Fruit fly (Drosophila melanogaster) whole organism, embryonic: ENCODE data around the gene Arl8.
A peak's percentile ranks its signal among the peaks of the same experiment; 100 is the strongest.

Experiments
- ATbp ChIP-seq: fragments of 200-800 bp; sonication (Bioruptor generic); optimal IDR thresholded peaks from 2 replicates; lab custom pipeline; 2017; ENCODE audit warnings: missing biosample characterization, mild to moderate bottlenecking, missing genetic modification characterization, missing genetic modification reagents
- Asciz ChIP-seq: fragments of 200-800 bp; sonication (Bioruptor generic); optimal IDR thresholded peaks from 2 replicates; lab custom pipeline; 2017; ENCODE audit warnings: missing biosample characterization, mild to moderate bottlenecking, missing genetic modification characterization, missing genetic modification reagents
- B-H2 ChIP-seq: fragments of 200-800 bp; sonication (Bioruptor generic); optimal IDR thresholded peaks from 2 replicates; lab custom pipeline; 2018; ENCODE audit warnings: missing biosample characterization, mild to moderate bottlenecking, missing genetic modification characterization
- CG10959 ChIP-seq: fragments of 200-800 bp; sonication (Bioruptor generic); IDR thresholded peaks from 2 replicates; pipeline ENCODE4 v1.3.6; 2022; ENCODE audit warnings: missing biosample characterization, missing genetic modification characterization
- CG11085 ChIP-seq: fragments of 200-800 bp; sonication (Bioruptor generic); IDR thresholded peaks from 2 replicates; pipeline ENCODE4 v1.3.6; 2022; ENCODE audit warnings: missing biosample characterization, missing genetic modification characterization
- CG11696 ChIP-seq: fragments of 200-800 bp; sonication (Bioruptor generic); IDR thresholded peaks from 2 replicates; pipeline ENCODE4 v1.3.6; 2022; ENCODE audit warnings: missing biosample characterization, missing genetic modification characterization
- CG12155 ChIP-seq: fragments of 200-800 bp; sonication (Bioruptor generic); optimal IDR thresholded peaks from 3 replicates; lab custom pipeline; 2016; ENCODE audit warnings: missing biosample characterization, missing genetic modification characterization
- CG15011 ChIP-seq: fragments of 200-800 bp; sonication (Bioruptor generic); optimal IDR thresholded peaks from 3 replicates; lab custom pipeline; 2018; ENCODE audit warnings: missing biosample characterization, mild to moderate bottlenecking, missing genetic modification characterization
- CG1529 ChIP-seq: fragments of 200-800 bp; sonication (Bioruptor generic); optimal IDR thresholded peaks from 3 replicates; lab custom pipeline; 2018; ENCODE audit warnings: missing biosample characterization, missing genetic modification characterization
- CG1832 ChIP-seq: fragments of 200-800 bp; sonication (Bioruptor generic); optimal IDR thresholded peaks from 2 replicates; lab custom pipeline; 2017; ENCODE audit warnings: missing biosample characterization, mild to moderate bottlenecking, missing genetic modification characterization, inconsistent platforms
- CG18764 ChIP-seq: fragments of 200-800 bp; sonication (Bioruptor generic); optimal IDR thresholded peaks from 3 replicates; lab custom pipeline; 2016; ENCODE audit warnings: missing biosample characterization, missing genetic modification characterization
- CG2875 ChIP-seq: fragments of 200-800 bp; sonication (Bioruptor generic); optimal IDR thresholded peaks from 2 replicates; lab custom pipeline; 2017; ENCODE audit warnings: missing biosample characterization, mild to moderate bottlenecking, missing genetic modification characterization, missing genetic modification reagents
- CG31224 ChIP-seq: fragments of 200-800 bp; sonication (Bioruptor generic); IDR thresholded peaks from 2 replicates; pipeline ENCODE4 v1.3.6; 2022; ENCODE audit warnings: missing biosample characterization, missing genetic modification characterization
- CG32532 ChIP-seq: fragments of 200-800 bp; sonication (Bioruptor generic); IDR thresholded peaks from 2 replicates; pipeline ENCODE4 v1.3.6; 2022; ENCODE audit warnings: missing biosample characterization, missing genetic modification characterization
- CG3995 ChIP-seq: fragments of 200-800 bp; sonication (Bioruptor generic); optimal IDR thresholded peaks from 3 replicates; lab custom pipeline; 2016; ENCODE audit warnings: missing biosample characterization, missing genetic modification characterization
- CG5180 ChIP-seq: fragments of 200-800 bp; sonication (Bioruptor generic); optimal IDR thresholded peaks from 3 replicates; lab custom pipeline; 2017; ENCODE audit warnings: missing biosample characterization, missing genetic modification characterization, mild to moderate bottlenecking, moderate library complexity, missing genetic modification reagents
- CG6683 ChIP-seq: fragments of 200-800 bp; sonication (Bioruptor generic); optimal IDR thresholded peaks from 2 replicates; lab custom pipeline; 2017; ENCODE audit warnings: missing biosample characterization, mild to moderate bottlenecking, missing genetic modification characterization, missing genetic modification reagents
- CG7987 ChIP-seq: fragments of 200-800 bp; sonication (Bioruptor generic); optimal IDR thresholded peaks from 2 replicates; lab custom pipeline; 2018; ENCODE audit warnings: missing biosample characterization, mild to moderate bottlenecking, missing genetic modification characterization, moderate library complexity
- CG8359 ChIP-seq: fragments of 200-800 bp; sonication (Bioruptor generic); optimal IDR thresholded peaks from 2 replicates; lab custom pipeline; 2017; ENCODE audit warnings: missing biosample characterization, mild to moderate bottlenecking, missing genetic modification characterization, borderline replicate concordance
- CG9609 ChIP-seq: fragments of 200-800 bp; sonication (Bioruptor generic); optimal IDR thresholded peaks from 3 replicates; lab custom pipeline; 2016; ENCODE audit warnings: missing biosample characterization, missing genetic modification characterization
- ERR ChIP-seq: fragments of 200-800 bp; sonication (Bioruptor generic); optimal IDR thresholded peaks from 2 replicates; lab custom pipeline; 2016; ENCODE audit warnings: missing biosample characterization, missing genetic modification characterization
- HLH4C ChIP-seq: fragments of 200-800 bp; sonication (Bioruptor generic); IDR thresholded peaks from 3 replicates; pipeline ENCODE4 v1.3.6; 2022; ENCODE audit warnings: missing biosample characterization, missing genetic modification characterization; ENCODE audit not compliant: partially characterized antibody
- HLH54F ChIP-seq: fragments of 200-800 bp; sonication (Bioruptor generic); optimal IDR thresholded peaks from 3 replicates; lab custom pipeline; 2016; ENCODE audit warnings: missing biosample characterization, missing genetic modification characterization
- Lim3 ChIP-seq: fragments of 200-800 bp; sonication (Bioruptor generic); IDR thresholded peaks from 2 replicates; pipeline ENCODE4 v1.3.6; 2022; ENCODE audit warnings: missing biosample characterization, missing genetic modification characterization
- MBD-R2 ChIP-seq: fragments of 200-800 bp; sonication (Bioruptor generic); IDR thresholded peaks from 2 replicates; pipeline ENCODE4 v1.3.6; 2022; ENCODE audit warnings: missing biosample characterization, missing genetic modification characterization
- NC2α ChIP-seq: fragments of 200-800 bp; sonication (Bioruptor generic); optimal IDR thresholded peaks from 2 replicates; lab custom pipeline; 2016; ENCODE audit warnings: missing biosample characterization, missing genetic modification characterization
- PHDP ChIP-seq: fragments of 200-800 bp; sonication (Bioruptor generic); optimal IDR thresholded peaks from 3 replicates; lab custom pipeline; 2018; ENCODE audit warnings: missing biosample characterization, mild to moderate bottlenecking, missing genetic modification characterization, moderate library complexity
- Spps ChIP-seq: fragments of 200-800 bp; sonication (Bioruptor generic); optimal IDR thresholded peaks from 2 replicates; lab custom pipeline; 2018; ENCODE audit warnings: missing biosample characterization, mild to moderate bottlenecking, missing genetic modification characterization
- ab ChIP-seq: fragments of 200-800 bp; sonication (Bioruptor generic); optimal IDR thresholded peaks from 2 replicates; lab custom pipeline; 2016; ENCODE audit warnings: missing biosample characterization, missing genetic modification characterization
- ac ChIP-seq: fragments of 200-800 bp; sonication (Bioruptor generic); optimal IDR thresholded peaks from 3 replicates; lab custom pipeline; 2017; ENCODE audit warnings: missing biosample characterization, mild to moderate bottlenecking, missing genetic modification characterization
- aop ChIP-seq: fragments of 200-800 bp; sonication (Bioruptor generic); IDR thresholded peaks from 2 replicates; pipeline ENCODE4 v1.3.6; 2022; ENCODE audit warnings: missing biosample characterization, missing genetic modification characterization
- bigmax ChIP-seq: fragments of 200-800 bp; sonication (Bioruptor generic); optimal IDR thresholded peaks from 2 replicates; lab custom pipeline; 2018; ENCODE audit warnings: missing biosample characterization, mild to moderate bottlenecking, missing genetic modification characterization
- chm ChIP-seq: fragments of 200-800 bp; sonication (Bioruptor generic); IDR thresholded peaks from 2 replicates; pipeline ENCODE4 v1.3.6; 2022; ENCODE audit warnings: missing biosample characterization, missing genetic modification characterization
- dimm ChIP-seq: fragments of 200-800 bp; sonication (Bioruptor generic); IDR thresholded peaks from 2 replicates; pipeline ENCODE4 v1.3.6; 2022; ENCODE audit warnings: missing biosample characterization, missing genetic modification characterization
- disco-r ChIP-seq: fragments of 200-800 bp; sonication (Bioruptor generic); optimal IDR thresholded peaks from 2 replicates; lab custom pipeline; 2016; ENCODE audit warnings: missing biosample characterization, missing genetic modification characterization
- dpn ChIP-seq, 2 experiments: fragments of 200-800 bp; sonication (Bioruptor generic); optimal IDR thresholded peaks; 3 replicates each; lab custom pipeline; 2016; ENCODE audit warnings: missing biosample characterization in 2 of 2, missing genetic modification characterization in 2 of 2
- fd102C ChIP-seq: fragments of 200-800 bp; sonication (Bioruptor generic); optimal IDR thresholded peaks from 2 replicates; lab custom pipeline; 2018; ENCODE audit warnings: missing biosample characterization, mild to moderate bottlenecking, missing genetic modification characterization, moderate library complexity
- gem ChIP-seq: fragments of 200-800 bp; sonication (Bioruptor generic); optimal IDR thresholded peaks from 2 replicates; lab custom pipeline; 2019; ENCODE audit warnings: missing biosample characterization, mild to moderate bottlenecking, missing genetic modification characterization, moderate library complexity
- gfzf ChIP-seq: fragments of 200-800 bp; sonication (Bioruptor generic); optimal IDR thresholded peaks from 2 replicates; lab custom pipeline; 2016; ENCODE audit warnings: missing biosample characterization, mild to moderate bottlenecking, missing genetic modification characterization, moderate library complexity
- ind ChIP-seq: fragments of 200-800 bp; sonication (Bioruptor generic); optimal IDR thresholded peaks from 3 replicates; lab custom pipeline; 2016; ENCODE audit warnings: missing biosample characterization, missing genetic modification characterization
- inv ChIP-seq: fragments of 200-800 bp; sonication (Bioruptor generic); IDR thresholded peaks from 2 replicates; pipeline ENCODE4 v1.3.6; 2022; ENCODE audit warnings: missing biosample characterization, missing genetic modification characterization; ENCODE audit not compliant: partially characterized antibody
- nerfin-1 ChIP-seq: fragments of 200-800 bp; sonication (Bioruptor generic); optimal IDR thresholded peaks from 3 replicates; lab custom pipeline; 2019; ENCODE audit warnings: missing biosample characterization, mild to moderate bottlenecking, missing genetic modification characterization, moderate library complexity
- row ChIP-seq: fragments of 200-800 bp; sonication (Bioruptor generic); IDR thresholded peaks from 3 replicates; pipeline ENCODE4 v1.3.6; 2022; ENCODE audit warnings: missing biosample characterization, missing genetic modification characterization
- sens-2 ChIP-seq: fragments of 200-800 bp; sonication (Bioruptor generic); IDR thresholded peaks from 2 replicates; pipeline ENCODE4 v1.3.6; 2022; ENCODE audit warnings: missing biosample characterization, missing genetic modification characterization
- seq ChIP-seq: fragments of 200-800 bp; sonication (Bioruptor generic); IDR thresholded peaks from 2 replicates; pipeline ENCODE4 v1.3.6; 2022; ENCODE audit warnings: missing biosample characterization, missing genetic modification characterization
- sisA ChIP-seq: fragments of 200-800 bp; sonication (Bioruptor generic); IDR thresholded peaks from 2 replicates; pipeline ENCODE4 v1.3.6; 2022; ENCODE audit warnings: missing biosample characterization, missing genetic modification characterization
- tx ChIP-seq: fragments of 200-800 bp; sonication (Bioruptor generic); optimal IDR thresholded peaks from 2 replicates; lab custom pipeline; 2016; ENCODE audit warnings: missing biosample characterization, missing genetic modification characterization
- unc-4 ChIP-seq: fragments of 200-800 bp; sonication (Bioruptor generic); IDR thresholded peaks from 2 replicates; pipeline ENCODE4 v1.3.6; 2022; ENCODE audit warnings: missing biosample characterization, missing genetic modification characterization; ENCODE audit not compliant: partially characterized antibody
- yki ChIP-seq: fragments of >200 bp; optimal IDR thresholded peaks from 3 replicates; lab custom pipeline; 2018

Gene Arl8

DNA sequence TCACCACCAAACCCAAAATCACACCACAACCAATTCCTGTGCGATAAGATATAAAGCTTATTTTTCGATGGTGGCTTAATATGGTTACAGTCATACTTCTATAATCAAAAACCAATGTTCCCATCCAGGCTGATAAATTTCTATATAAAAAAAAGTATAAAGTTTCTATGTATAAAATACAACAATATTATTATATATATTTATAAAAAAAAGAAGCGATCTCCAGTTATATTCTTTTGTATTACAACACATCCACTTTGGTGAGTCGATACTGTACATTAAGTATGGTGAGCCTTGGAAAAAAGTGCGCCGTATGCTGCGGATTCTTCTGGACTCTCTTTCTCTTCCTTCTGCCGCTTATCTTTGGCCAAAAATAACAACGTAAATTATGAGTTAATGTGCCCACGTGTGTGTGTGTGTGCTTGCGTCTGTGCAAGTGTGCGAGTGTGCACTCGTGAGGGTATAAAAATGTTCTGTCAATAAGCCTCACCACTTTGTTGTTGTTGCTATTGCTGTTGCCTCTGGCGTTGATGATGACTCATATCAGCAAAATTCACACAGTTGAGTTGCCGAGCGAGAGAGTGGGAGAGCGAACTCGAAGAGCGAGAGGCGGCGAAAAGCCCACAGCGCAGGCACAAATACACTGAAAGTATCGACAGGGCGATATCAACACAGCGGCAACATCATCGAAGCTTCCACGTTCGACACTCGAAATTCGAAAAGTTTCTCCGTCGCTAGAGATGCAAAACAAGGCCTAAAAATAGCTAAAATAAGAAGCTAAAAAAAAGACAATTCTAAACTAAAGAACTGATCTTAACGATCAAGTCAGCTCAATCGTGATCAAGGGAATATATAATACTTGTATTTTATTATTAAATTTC is 6.7 kb upstream of the Arl8 start (continued):
- TF ChIP-seq ab (GFP tag; lab: Kevin White, UChicago), result no peak
- peak; percentile 25 for TF ChIP-seq CG5180 (GFP tag; lab: Kevin White, UChicago)
- peak; percentile 83 for TF ChIP-seq row
- TF ChIP-seq bigmax (GFP tag; lab: Kevin White, UChicago), result no peak
- TF ChIP-seq aop, result no peak
- TF ChIP-seq gem, result peak; percentile 87
- TF ChIP-seq CG1832 (GFP tag; lab: Kevin White, UChicago), result peak; percentile 42
- no peak for TF ChIP-seq Lim3 (GFP tag; lab: Robert Waterston, UW)
- TF ChIP-seq CG1529, result peak; percentile 7
- TF ChIP-seq disco-r, result peak; percentile 11
- no peak for TF ChIP-seq CG9609
- TF ChIP-seq ERR (GFP tag; lab: Kevin White, UChicago), result no peak
- TF ChIP-seq tx (GFP tag; lab: Kevin White, UChicago), result no peak
- peak; percentile 6; the same call in 1 of the 2 replicates for TF ChIP-seq seq
- 0 out of 2 replicates have a peak, but pooled peaks have one; percentile 44 for TF ChIP-seq sens-2 (GFP tag; lab: Robert Waterston, UW)
- no peak for TF ChIP-seq nerfin-1 (tag; lab: Kevin White, UChicago)
- peak; percentile 34 for TF ChIP-seq CG2875 (GFP tag; lab: Kevin White, UChicago)
- TF ChIP-seq CG31224 (GFP tag; lab: Robert Waterston, UW), result peak; percentile 63
- peak; percentile 3 for TF ChIP-seq Asciz (GFP tag; lab: Kevin White, UChicago)
- TF ChIP-seq NC2α (GFP tag; lab: Kevin White, UChicago), result no peak
- TF ChIP-seq PHDP (tag; lab: Kevin White, UChicago), result peak; percentile 82
- no peak for TF ChIP-seq inv (GFP tag; lab: Robert Waterston, UW)
- TF ChIP-seq CG8359 (GFP tag; lab: Kevin White, UChicago), result no peak
- TF ChIP-seq unc-4 (GFP tag; lab: Robert Waterston, UW), result peak; percentile 41; the same call in 1 of the 2 replicates
- no peak for TF ChIP-seq CG10959 (GFP tag; lab: Robert Waterston, UW)
- no peak for TF ChIP-seq CG7987
- TF ChIP-seq CG3995 (GFP tag; lab: Kevin White, UChicago), result no peak
- peak; percentile 49 for TF ChIP-seq CG6683 (GFP tag; lab: Kevin White, UChicago)
- no peak for TF ChIP-seq fd102C (GFP tag; lab: Kevin White, UChicago)
- peak in 1 of 2 experiments; percentile 48 for TF ChIP-seq dpn (GFP tag; optimal IDR thresholded peaks at IDR 0.05; lab: Kevin White, UChicago)
- peak; percentile 32 for TF ChIP-seq B-H2 (GFP tag; lab: Kevin White, UChicago)
- peak; percentile 37 for TF ChIP-seq CG18764 (GFP tag; lab: Kevin White, UChicago)
- TF ChIP-seq sisA, result peak; percentile 58
- TF ChIP-seq ac, result no peak
- no peak for TF ChIP-seq gfzf (GFP tag; lab: Kevin White, UChicago)
- TF ChIP-seq yki (lab: Kevin White, UChicago), result peak; percentile 0
- TF ChIP-seq ATbp (GFP tag; lab: Kevin White, UChicago), result peak; percentile 39
- peak; percentile 51; the same call in 1 of the 2 replicates for TF ChIP-seq CG11085
- no peak for TF ChIP-seq HLH54F (GFP tag; lab: Kevin White, UChicago)
- peak; percentile 54 for TF ChIP-seq ind (GFP tag; lab: Kevin White, UChicago)
- TF ChIP-seq dimm (GFP tag; lab: Robert Waterston, UW), result no peak
- TF ChIP-seq MBD-R2 (GFP tag; lab: Robert Waterston, UW), result peak; percentile 25; the same call in 1 of the 2 replicates
- TF ChIP-seq HLH4C (GFP tag; lab: Robert Waterston, UW), result no peak
- no peak; the same call in 1 of the 2 replicates for TF ChIP-seq CG11696 (GFP tag; lab: Robert Waterston, UW)
- peak; percentile 87 for TF ChIP-seq CG32532 (GFP tag; lab: Robert Waterston, UW)
- TF ChIP-seq CG15011 (GFP tag; lab: Kevin White, UChicago), result peak; percentile 28
- TF ChIP-seq CG12155, result peak; percentile 38
- peak; percentile 71 for TF ChIP-seq chm (GFP tag; lab: Robert Waterston, UW)
- no peak for TF ChIP-seq Spps
